Worm (Caenorhabditis elegans) whole organism, L3 larva: ENCODE data around the gene nuo-5.

ENCODE experiments used
- lin-39 ChIP-seq: fragments of 150-350 bp; optimal IDR thresholded peaks from 2 replicates; lab custom pipeline; 2018; ENCODE audit warnings: missing biosample characterization, missing genetic modification reagents, missing genetic modification characterization
- nhr-12 ChIP-seq: fragments of 150-350 bp; optimal IDR thresholded peaks from 2 replicates; lab custom pipeline; 2014; ENCODE audit warnings: missing biosample characterization, missing genetic modification characterization
- nhr-237 ChIP-seq: fragments of 150-350 bp; optimal IDR thresholded peaks from 2 replicates; lab custom pipeline; 2014; ENCODE audit warnings: missing biosample characterization, missing genetic modification characterization
- nhr-25 ChIP-seq: sonication (generic microtip); optimal IDR thresholded peaks from 2 replicates; lab custom pipeline; 2017; ENCODE audit warnings: missing biosample characterization, missing genetic modification characterization
- unc-62 ChIP-seq: fragments of 150-350 bp; sonication (generic microtip); optimal IDR thresholded peaks from 4 replicates; lab custom pipeline; 2014; ENCODE audit warnings: missing biosample characterization, missing genetic modification reagents, missing genetic modification characterization
- zag-1 ChIP-seq: fragments of 150-350 bp; optimal IDR thresholded peaks from 2 replicates; lab custom pipeline; 2014; ENCODE audit warnings: missing biosample characterization, missing genetic modification characterization
- ztf-4 ChIP-seq: fragments of 150-350 bp; optimal IDR thresholded peaks from 2 replicates; lab custom pipeline; 2014; ENCODE audit warnings: missing biosample characterization, missing genetic modification characterization

DNA sequence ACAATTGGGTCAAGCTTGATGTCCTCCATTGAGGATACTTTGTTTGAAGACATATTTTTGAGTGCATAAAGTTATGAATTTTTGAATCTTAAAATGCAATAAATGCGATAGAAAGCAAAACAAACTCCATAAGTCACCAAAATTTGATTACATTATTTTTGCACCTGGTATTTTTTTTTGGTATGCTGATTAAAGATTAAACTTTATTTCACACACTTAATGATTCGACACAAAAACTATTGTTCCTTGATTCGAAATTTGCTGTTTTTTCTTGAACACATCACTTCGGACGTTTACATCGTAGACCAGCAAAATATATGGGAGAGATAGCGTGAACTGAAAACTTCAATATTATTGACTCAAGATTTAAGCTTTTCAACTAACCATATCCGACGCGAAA, 41.5 kb downstream of the nuo-5 start, which contains the start of gene srg-61:
- no peak for TF ChIP-seq unc-62 (GFP tag; lab: Kevin White, UChicago)
- no peak for TF ChIP-seq lin-39 (tag; lab: Kevin White, UChicago)
- no peak for TF ChIP-seq zag-1 (tag; lab: Kevin White, UChicago)
- no peak for TF ChIP-seq ztf-4 (tag; lab: Kevin White, UChicago)
- TF ChIP-seq nhr-25 (tag; lab: Kevin White, UChicago), result no peak
- TF ChIP-seq nhr-237 (tag; lab: Kevin White, UChicago), result no peak
- no peak for TF ChIP-seq nhr-12 (tag; lab: Kevin White, UChicago)
